Worm (Caenorhabditis elegans) whole organism, late embryonic: ENCODE data around the gene E04F6.9.

Experiments used
- che-1 ChIP-seq: sonication (generic microtip); optimal IDR thresholded peaks from 2 replicates; lab custom pipeline; 2016; ENCODE audit warnings: mild to moderate bottlenecking, missing genetic modification characterization, missing compliant biosample characterization
- pha-4 ChIP-seq: fragments of 150-350 bp; optimal IDR thresholded peaks from 2 replicates; lab custom pipeline; 2018; ENCODE audit warnings: missing biosample characterization, missing genetic modification reagents, missing genetic modification characterization

DNA sequence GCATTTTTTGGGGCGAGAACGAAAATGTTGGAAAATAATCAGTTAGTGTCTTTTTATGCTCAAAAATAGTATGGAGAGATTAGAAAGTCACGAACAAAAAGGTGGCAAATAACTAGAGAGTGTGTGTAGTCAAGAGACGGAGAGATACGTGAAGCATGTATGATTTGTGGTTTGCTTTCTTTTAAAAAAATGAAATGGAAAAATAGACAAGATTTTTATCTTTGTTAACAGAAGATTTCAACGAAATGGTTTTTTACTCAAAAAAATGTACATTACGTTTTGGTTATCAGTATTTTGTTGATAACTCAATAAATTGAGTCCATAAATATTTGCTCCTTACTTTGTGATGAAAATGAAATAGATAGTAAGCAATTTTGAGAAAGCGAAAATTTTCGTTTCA lies 3.8 kb downstream of the E04F6.9 start, which contains the start of gene dhs-7:
- TF ChIP-seq pha-4 (tag; lab: Kevin White, UChicago) (no peak), che-1 (tag; lab: Kevin White, UChicago) (no peak)
